Worm (Caenorhabditis elegans) whole organism, L1 larva: ENCODE results near the gene srz-29.

ENCODE experiments used
- aha-1 ChIP-seq: fragments of 150-350 bp; optimal IDR thresholded peaks from 2 replicates; lab custom pipeline; 2014; ENCODE audit warnings: missing biosample characterization, missing genetic modification characterization
- aly-2 ChIP-seq: fragments of 150-350 bp; optimal IDR thresholded peaks from 2 replicates; lab custom pipeline; 2014; ENCODE audit warnings: missing biosample characterization, missing genetic modification characterization
- ama-1 ChIP-seq: fragments of 150-350 bp; optimal IDR thresholded peaks from 2 replicates; lab custom pipeline; 2014
- efl-1 ChIP-seq, 4 experiments: fragments of 150-350 bp; optimal IDR thresholded peaks in 3 of 4; peaks in 1 of 4; 1 replicate in 1 of 4; 2 replicates in 3 of 4; lab custom pipeline; 2014; ENCODE audit warnings: missing biosample characterization in 2 of 4, missing genetic modification characterization in 2 of 4, missing genetic modification reagents in 2 of 4
- mdl-1 ChIP-seq, 2 experiments: fragments of 150-350 bp; optimal IDR thresholded peaks; 2 replicates each; lab custom pipeline; 2014 to 2017; ENCODE audit warnings: missing biosample characterization in 2 of 2, missing genetic modification characterization in 2 of 2, inconsistent platforms in 1 of 2
- nhr-11 ChIP-seq: fragments of 150-350 bp; optimal IDR thresholded peaks from 2 replicates; lab custom pipeline; 2014; ENCODE audit warnings: missing biosample characterization, missing genetic modification characterization
- nhr-84 ChIP-seq: sonication (generic microtip); optimal IDR thresholded peaks from 2 replicates; lab custom pipeline; 2017; ENCODE audit warnings: missing biosample characterization, missing genetic modification characterization
- rnt-1 ChIP-seq: sonication (generic microtip); optimal IDR thresholded peaks from 2 replicates; lab custom pipeline; 2016; ENCODE audit warnings: mild to moderate bottlenecking, missing genetic modification characterization, moderate library complexity, missing compliant biosample characterization
- unc-86 ChIP-seq: sonication (generic microtip); optimal IDR thresholded peaks from 2 replicates; lab custom pipeline; 2016; ENCODE audit warnings: missing genetic modification characterization, missing compliant biosample characterization
- zag-1 ChIP-seq: fragments of 150-350 bp; optimal IDR thresholded peaks from 2 replicates; lab custom pipeline; 2014; ENCODE audit warnings: missing biosample characterization, missing genetic modification characterization
- ztf-4 ChIP-seq: fragments of 150-350 bp; optimal IDR thresholded peaks from 2 replicates; lab custom pipeline; 2014; ENCODE audit warnings: missing biosample characterization, missing genetic modification characterization

ce11 chrIV:13693976-13694375 lies 48.3 kb upstream of the srz-29 start:
- no peak for TF ChIP-seq ztf-4 (tag; lab: Kevin White, UChicago)
- TF ChIP-seq ama-1 (lab: Kevin White, UChicago): no peak
- TF ChIP-seq efl-1 (optimal IDR thresholded peaks at IDR 0.05; lab: Kevin White, UChicago): no peak
- no peak for TF ChIP-seq efl-1 (GFP tag; optimal IDR thresholded peaks at IDR 0.05 in 1 of 2; lab: Kevin White, UChicago)
- no peak for TF ChIP-seq unc-86 (tag; lab: Kevin White, UChicago)
- no peak for TF ChIP-seq mdl-1 (tag; optimal IDR thresholded peaks at IDR 0.05; lab: Kevin White, UChicago)
- no peak for TF ChIP-seq aha-1 (tag; lab: Kevin White, UChicago)
- no peak for TF ChIP-seq nhr-11
- no peak for TF ChIP-seq zag-1
- no peak for TF ChIP-seq aly-2
- no peak for TF ChIP-seq rnt-1 (tag; lab: Kevin White, UChicago)
- no peak for TF ChIP-seq nhr-84
